Fruit fly (Drosophila melanogaster): ENCODE measurements around the gene wge.
A peak's percentile ranks its signal among the peaks of the same experiment; 100 is the strongest.

wge gene

DNA sequence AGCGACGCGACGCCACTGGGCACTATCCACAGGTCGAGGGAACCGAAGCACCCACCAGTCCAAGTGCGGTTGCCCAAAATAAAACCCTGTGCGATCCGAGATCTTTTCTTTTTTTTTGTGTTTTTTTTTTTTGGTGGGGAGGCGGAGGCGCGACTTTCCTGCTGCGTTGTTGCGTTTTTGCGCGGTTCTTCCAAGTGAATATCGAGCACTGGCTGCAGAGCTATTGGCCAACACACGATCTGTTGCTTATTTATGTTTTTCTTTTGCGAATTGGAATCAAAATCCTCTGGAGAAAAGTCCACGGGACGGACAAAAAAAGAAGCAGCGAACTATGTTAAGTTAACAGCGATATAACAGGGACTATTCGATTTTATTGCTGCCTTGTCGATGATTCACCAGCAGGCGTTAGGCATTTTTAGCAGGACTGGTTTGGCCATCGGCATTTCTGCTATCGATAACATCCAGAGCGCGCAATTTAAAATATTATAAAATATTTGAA lies at the start of gene wge:
wge (minus strand) TSS at position 343 of the 499 bp plus-strand sequence.
- TF ChIP-seq fd59A (GFP tag; optimal IDR thresholded peaks at IDR 0.05) (peak; percentile 64), CG1621 (tag; optimal IDR thresholded peaks at IDR 0.05) (peak; percentile 78), CG3032 (tag; optimal IDR thresholded peaks at IDR 0.05) (peak; percentile 64), CG3919 (GFP tag; optimal IDR thresholded peaks at IDR 0.05) (peak; percentile 52), CG6808 (GFP tag; optimal IDR thresholded peaks at IDR 0.05) (peak; percentile 93), cyc (GFP tag; optimal IDR thresholded peaks at IDR 0.05) (no peak), Eip93F (GFP tag; optimal IDR thresholded peaks at IDR 0.05) (peak; percentile 47), Met (GFP tag; optimal IDR thresholded peaks at IDR 0.05) (no peak), CG11902 (GFP tag; optimal IDR thresholded peaks at IDR 0.05) (no peak), Gug (GFP tag; IDR thresholded peaks at IDR 0.05) (peak; percentile 69), CG6163 (GFP tag; IDR thresholded peaks at IDR 0.05) (peak; percentile 63; the same call in 2 of the 3 replicates), CG6276 (GFP tag; optimal IDR thresholded peaks at IDR 0.05) (peak; percentile 85), CG8119 (GFP tag; IDR thresholded peaks at IDR 0.05) (peak; percentile 90), lz (GFP tag; optimal IDR thresholded peaks at IDR 0.05) (peak; percentile 1), Hr4 (GFP tag; optimal IDR thresholded peaks at IDR 0.05) (no peak), Ets21C (GFP tag; optimal IDR thresholded peaks at IDR 0.05) (no peak), CG11762 (GFP tag; optimal IDR thresholded peaks at IDR 0.05; ENCODE audit: insufficient read depth) (peak; percentile 21), Hr38 (GFP tag; optimal IDR thresholded peaks at IDR 0.05) (no peak), fd85E (GFP tag; optimal IDR thresholded peaks at IDR 0.05) (no peak), ss (GFP tag; optimal IDR thresholded peaks at IDR 0.05) (peak; percentile 92 to 96), CG4318 (GFP tag; optimal IDR thresholded peaks at IDR 0.05) (no peak), spab (GFP tag; optimal IDR thresholded peaks at IDR 0.05) (peak; percentile 87), topi (GFP tag; optimal IDR thresholded peaks at IDR 0.05) (peak; percentile 32), dsx (GFP tag; optimal IDR thresholded peaks at IDR 0.05; ENCODE audit: poor library complexity, severe bottlenecking) (peak; percentile 71), CG6792 (GFP tag; optimal IDR thresholded peaks at IDR 0.05) (peak; percentile 22), CG31627 (GFP tag; optimal IDR thresholded peaks at IDR 0.05) (no peak), eg (GFP tag; IDR thresholded peaks at IDR 0.05) (peak; percentile 80), CG32006 (GFP tag; optimal IDR thresholded peaks at IDR 0.05) (peak; percentile 77), CG10669 (GFP tag; optimal IDR thresholded peaks at IDR 0.05) (peak; percentile 74), net (GFP tag; optimal IDR thresholded peaks at IDR 0.05) (peak; percentile 81), Sox14 (GFP tag; optimal IDR thresholded peaks at IDR 0.05) (peak; percentile 32), Ets96B (tag; optimal IDR thresholded peaks at IDR 0.05) (peak; percentile 64), dac (GFP tag; optimal IDR thresholded peaks at IDR 0.05) (peak; percentile 27), acj6 (GFP tag; optimal IDR thresholded peaks at IDR 0.05) (peak; percentile 22), Eip75B (GFP tag; optimal IDR thresholded peaks at IDR 0.05) (no peak), Lpt (GFP tag; optimal IDR thresholded peaks at IDR 0.05) (peak; percentile 65), Smox (GFP tag; optimal IDR thresholded peaks at IDR 0.05) (no peak), OdsH (GFP tag; optimal IDR thresholded peaks at IDR 0.05) (no peak), CG6854 (GFP tag; optimal IDR thresholded peaks at IDR 0.05) (peak; percentile 18), salr (GFP tag; optimal IDR thresholded peaks at IDR 0.05) (peak; percentile 44 to 85), CG15336 (GFP tag; IDR thresholded peaks at IDR 0.05) (peak; percentile 78), CG16779 (tag; optimal IDR thresholded peaks at IDR 0.05) (peak; percentile 84), esn (GFP tag; optimal IDR thresholded peaks at IDR 0.05) (peak; percentile 27), svp (GFP tag) (peak; percentile 28), Hr39 (GFP tag; optimal IDR thresholded peaks at IDR 0.05) (no peak), achi (GFP tag; optimal IDR thresholded peaks at IDR 0.05) (peak; percentile 47), Sox15 (GFP tag; optimal IDR thresholded peaks at IDR 0.05) (no peak), CG11294 (GFP tag; IDR thresholded peaks at IDR 0.05) (no peak), CG7368 (GFP tag; optimal IDR thresholded peaks at IDR 0.05) (peak; percentile 23), CG8319 (GFP tag; optimal IDR thresholded peaks at IDR 0.05) (peak; percentile 24), CG10631 (GFP tag; optimal IDR thresholded peaks at IDR 0.05) (no peak), CG9139 (GFP tag; optimal IDR thresholded peaks at IDR 0.05) (peak; percentile 90)

Measured in whole organism, prepupa.